Worm (Caenorhabditis elegans) whole organism, L4 larva: ENCODE data around the gene T08D10.5.

Source experiments
- D1046.2 ChIP-seq: fragments of 200-800 bp; sonication (Bioruptor generic); IDR thresholded peaks from 2 replicates; pipeline ENCODE4 v1.3.6; 2022; ENCODE audit warnings: missing genetic modification characterization, missing compliant biosample characterization
- F10B5.3 ChIP-seq: sonication (generic microtip); optimal IDR thresholded peaks from 2 replicates; lab custom pipeline; 2016; ENCODE audit warnings: mild to moderate bottlenecking, missing genetic modification characterization, missing compliant biosample characterization
- F26F4.8 ChIP-seq: fragments of 200-800 bp; sonication (Bioruptor generic); conservative IDR thresholded peaks from 2 replicates; pipeline ENCODE4 v1.3.6; 2022; ENCODE audit warnings: missing genetic modification characterization, missing compliant biosample characterization
- F44E2.7 ChIP-seq: fragments of 200-800 bp; sonication (Bioruptor generic); IDR thresholded peaks from 2 replicates; pipeline ENCODE4 v2.1.2; 2022; ENCODE audit warnings: missing genetic modification characterization, missing compliant biosample characterization
- Y105C5A.15 ChIP-seq: fragments of 200-800 bp; sonication (Bioruptor generic); IDR thresholded peaks from 2 replicates; pipeline ENCODE4 v1.3.6; 2022; ENCODE audit warnings: missing genetic modification characterization, missing compliant biosample characterization
- Y48G9A.11 ChIP-seq: fragments of 200-800 bp; sonication (Bioruptor generic); IDR thresholded peaks from 2 replicates; pipeline ENCODE4 v1.3.6; 2022; ENCODE audit warnings: missing genetic modification reagents, missing genetic modification characterization, missing compliant biosample characterization
- Y75B8A.6 ChIP-seq: fragments of 200-800 bp; sonication (Bioruptor generic); IDR thresholded peaks from 2 replicates; pipeline ENCODE4 v1.3.6; 2022; ENCODE audit warnings: missing genetic modification reagents, missing genetic modification characterization, missing compliant biosample characterization
- aha-1 ChIP-seq: fragments of 150-350 bp; peaks from one replicate; lab custom pipeline; 2014; ENCODE audit warnings: missing biosample characterization, missing genetic modification characterization
- aly-2 ChIP-seq: sonication (generic microtip); optimal IDR thresholded peaks from 2 replicates; lab custom pipeline; 2018; ENCODE audit warnings: missing biosample characterization, missing genetic modification characterization
- ceh-28 ChIP-seq: fragments of 150-350 bp; optimal IDR thresholded peaks from 2 replicates; lab custom pipeline; 2014; ENCODE audit warnings: missing biosample characterization, missing genetic modification reagents, missing genetic modification characterization
- ceh-32 ChIP-seq: sonication (generic microtip); optimal IDR thresholded peaks from 2 replicates; lab custom pipeline; 2016; ENCODE audit warnings: mild to moderate bottlenecking, missing genetic modification characterization, missing compliant biosample characterization; ENCODE audit not compliant: poor library complexity
- ceh-44 ChIP-seq: fragments of 200-800 bp; sonication (Bioruptor generic); IDR thresholded peaks from 2 replicates; pipeline ENCODE4 v1.3.6; 2022; ENCODE audit warnings: missing genetic modification reagents, missing genetic modification characterization, missing compliant biosample characterization
- ceh-62 ChIP-seq: sonication (generic microtip); optimal IDR thresholded peaks from 2 replicates; lab custom pipeline; 2017; ENCODE audit warnings: missing biosample characterization, missing genetic modification characterization
- ceh-82 ChIP-seq: sonication (generic microtip); optimal IDR thresholded peaks from 2 replicates; lab custom pipeline; 2017; ENCODE audit warnings: missing biosample characterization, missing genetic modification characterization
- daf-12 ChIP-seq: fragments of 150-350 bp; optimal IDR thresholded peaks from 2 replicates; lab custom pipeline; 2014; ENCODE audit warnings: missing biosample characterization, missing genetic modification reagents, missing genetic modification characterization
- daf-16 ChIP-seq, 3 experiments: sonication (generic microtip); optimal IDR thresholded peaks; 2 replicates each; lab custom pipeline; 2016 to 2017; ENCODE audit warnings: missing genetic modification characterization in 3 of 3, missing genetic modification reagents in 3 of 3, mild to moderate bottlenecking in 2 of 3, missing compliant biosample characterization in 2 of 3, missing biosample characterization in 1 of 3, moderate library complexity in 1 of 3
- daf-19 ChIP-seq: fragments of 200-800 bp; sonication (Bioruptor generic); conservative IDR thresholded peaks from 2 replicates; pipeline ENCODE4 v1.3.6; 2022; ENCODE audit warnings: missing genetic modification characterization, missing compliant biosample characterization
- dmd-8 ChIP-seq: fragments of 200-800 bp; sonication (Bioruptor generic); IDR thresholded peaks from 2 replicates; pipeline ENCODE4 v1.3.6; 2022; ENCODE audit warnings: missing genetic modification characterization, missing compliant biosample characterization
- duxl-1 ChIP-seq: sonication (generic microtip); optimal IDR thresholded peaks from 2 replicates; lab custom pipeline; 2016; ENCODE audit warnings: mild to moderate bottlenecking, missing genetic modification characterization, moderate library complexity, missing compliant biosample characterization; ENCODE audit not compliant: poor library complexity
- egl-43 ChIP-seq: fragments of 200-800 bp; sonication (Bioruptor generic); IDR thresholded peaks from 2 replicates; pipeline ENCODE4 v1.3.6; 2022; ENCODE audit warnings: missing genetic modification reagents, missing genetic modification characterization, missing compliant biosample characterization
- hif-1 ChIP-seq, 2 experiments: sonication (generic microtip); optimal IDR thresholded peaks; 2 replicates each; lab custom pipeline; 2016 to 2017; ENCODE audit warnings: missing compliant biosample characterization in 2 of 2, missing genetic modification characterization in 2 of 2, missing genetic modification reagents in 2 of 2, missing genotype in 2 of 2, mild to moderate bottlenecking in 1 of 2
- hlh-30 ChIP-seq: sonication (generic microtip); optimal IDR thresholded peaks from 2 replicates; lab custom pipeline; 2017; ENCODE audit warnings: antibody characterized with exemption, mild to moderate bottlenecking, missing genetic modification characterization, missing compliant biosample characterization; ENCODE audit not compliant: insufficient read depth
- lim-7 ChIP-seq: fragments of 200-800 bp; sonication (Bioruptor generic); IDR thresholded peaks from 2 replicates; pipeline ENCODE4 v1.3.6; 2022; ENCODE audit warnings: missing genetic modification characterization, missing compliant biosample characterization
- lin-1 ChIP-seq: fragments of 200-800 bp; sonication (Bioruptor generic); IDR thresholded peaks from 2 replicates; pipeline ENCODE4 v1.3.6; 2022; ENCODE audit warnings: missing genetic modification reagents, missing genetic modification characterization, missing compliant biosample characterization
- lin-15B ChIP-seq: fragments of 150-350 bp; sonication (generic microtip); optimal IDR thresholded peaks from 3 replicates; lab custom pipeline; 2014; ENCODE audit warnings: missing biosample characterization, missing genetic modification characterization
- lir-3 ChIP-seq: sonication (generic microtip); optimal IDR thresholded peaks from 2 replicates; lab custom pipeline; 2016; ENCODE audit warnings: mild to moderate bottlenecking, missing genetic modification characterization, missing compliant biosample characterization
- mep-1 ChIP-seq: fragments of 150-350 bp; sonication (generic microtip); optimal IDR thresholded peaks from 3 replicates; lab custom pipeline; 2014; ENCODE audit warnings: missing biosample characterization, missing genetic modification characterization
- nhr-11 ChIP-seq: fragments of 150-350 bp; optimal IDR thresholded peaks from 2 replicates; lab custom pipeline; 2014; ENCODE audit warnings: missing biosample characterization, missing genetic modification characterization
- nhr-41 ChIP-seq: fragments of 200-800 bp; sonication (Bioruptor generic); IDR thresholded peaks from 2 replicates; pipeline ENCODE4 v1.3.6; 2022; ENCODE audit warnings: missing genetic modification reagents, missing genetic modification characterization, missing compliant biosample characterization
- nhr-42 ChIP-seq: fragments of 200-800 bp; sonication (Bioruptor generic); IDR thresholded peaks from 2 replicates; pipeline ENCODE4 v1.3.6; 2022; ENCODE audit warnings: missing genetic modification characterization, missing compliant biosample characterization
- nhr-77 ChIP-seq: fragments of 150-350 bp; optimal IDR thresholded peaks from 2 replicates; lab custom pipeline; 2014; ENCODE audit warnings: missing biosample characterization, missing genetic modification characterization
- pha-4 ChIP-seq, 2 experiments: fragments of 150-350 bp in 1 of 2; fragments of 200-800 bp in 1 of 2; sonication (Bioruptor generic) in 1 of 2; IDR thresholded peaks in 1 of 2; optimal IDR thresholded peaks in 1 of 2; 2 replicates each; pipeline versions ENCODE4 v1.3.6 to Lab custom; 2014 to 2022; ENCODE audit warnings: missing genetic modification characterization in 2 of 2, missing genetic modification reagents in 2 of 2, missing biosample characterization in 1 of 2, missing compliant biosample characterization in 1 of 2
- php-3 ChIP-seq: fragments of 200-800 bp; sonication (Bioruptor generic); IDR thresholded peaks from 2 replicates; pipeline ENCODE4 v1.3.6; 2022; ENCODE audit warnings: missing genetic modification reagents, missing genetic modification characterization, missing compliant biosample characterization
- rbr-2 ChIP-seq: sonication (generic microtip); optimal IDR thresholded peaks from 2 replicates; lab custom pipeline; 2016; ENCODE audit warnings: missing genotype, missing genetic modification characterization, missing compliant biosample characterization
- skn-1 ChIP-seq: fragments of 150-350 bp; optimal IDR thresholded peaks from 2 replicates; lab custom pipeline; 2014; ENCODE audit warnings: missing biosample characterization, missing genetic modification characterization
- snpc-1.2 ChIP-seq: fragments of 200-800 bp; sonication (Bioruptor generic); IDR thresholded peaks from 2 replicates; pipeline ENCODE4 v1.3.6; 2022; ENCODE audit warnings: missing genetic modification reagents, missing genetic modification characterization, missing compliant biosample characterization
- tra-1 ChIP-seq: fragments of 200-800 bp; sonication (Bioruptor generic); IDR thresholded peaks from 2 replicates; pipeline ENCODE4 v1.3.6; 2022; ENCODE audit warnings: missing genetic modification reagents, missing genetic modification characterization, missing compliant biosample characterization
- unc-39 ChIP-seq: sonication (generic microtip); optimal IDR thresholded peaks from 2 replicates; lab custom pipeline; 2017; ENCODE audit warnings: missing biosample characterization, missing genetic modification characterization
- vab-7 ChIP-seq: fragments of 200-800 bp; sonication (Bioruptor generic); IDR thresholded peaks from 2 replicates; pipeline ENCODE4 v1.3.6; 2022; ENCODE audit warnings: missing genetic modification reagents, missing genetic modification characterization, missing compliant biosample characterization
- zip-11 ChIP-seq: fragments of 200-800 bp; sonication (Bioruptor generic); IDR thresholded peaks from 2 replicates; pipeline ENCODE4 v1.3.6; 2022; ENCODE audit warnings: missing genetic modification characterization, missing compliant biosample characterization
- zip-2 ChIP-seq: fragments of 150-350 bp; optimal IDR thresholded peaks from 2 replicates; lab custom pipeline; 2014; ENCODE audit warnings: missing biosample characterization, missing genetic modification characterization
- ztf-7 ChIP-seq: fragments of 150-350 bp; optimal IDR thresholded peaks from 2 replicates; lab custom pipeline; 2014; ENCODE audit warnings: missing biosample characterization, missing genetic modification characterization

The T08D10.5 gene

DNA sequence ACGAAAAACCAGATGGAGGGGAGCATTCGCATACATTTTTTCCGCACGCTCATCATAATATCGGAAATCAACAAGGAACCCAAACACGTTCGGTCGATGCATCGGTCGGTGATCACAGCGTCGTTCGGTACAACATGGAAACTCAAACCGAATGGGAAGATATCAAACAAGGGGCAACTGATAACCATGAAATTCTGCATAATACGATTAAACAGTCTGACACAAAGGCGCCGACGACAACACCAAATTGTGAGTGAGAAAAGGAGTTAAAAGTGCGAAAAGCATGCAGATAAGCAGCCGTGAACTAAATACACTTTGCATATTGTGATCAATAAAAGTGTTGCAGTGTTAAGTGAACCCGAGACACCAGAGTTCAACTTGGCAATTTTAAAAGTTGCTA, 32.1 kb upstream of the T08D10.5 start (continued):
- no peak for TF ChIP-seq ztf-7
- TF ChIP-seq lin-1 (GFP tag; lab: Robert Waterston, UW), result no peak

DNA sequence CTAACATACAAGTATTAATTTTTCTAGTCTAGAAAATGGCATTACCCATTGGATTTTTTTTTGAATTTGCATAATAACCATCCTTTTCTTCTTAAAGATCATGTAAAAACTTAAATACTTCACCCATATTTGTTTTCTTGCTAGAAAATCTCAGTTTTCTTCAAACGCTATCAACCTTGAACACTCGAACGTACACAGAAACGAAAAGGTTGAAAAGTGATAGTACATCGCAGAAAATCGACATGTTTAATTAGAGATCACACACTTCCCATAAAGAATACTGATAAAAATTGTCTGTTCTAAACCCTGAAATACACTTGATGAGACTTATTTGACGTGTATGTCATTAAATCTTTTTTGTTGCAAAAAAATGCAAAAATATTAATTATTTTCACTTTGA, 29.8 kb upstream of the T08D10.5 start, which contains the start of gene F55G7.4:
Gene F55G7.4, plus strand, starts transcription at position 301 of the 400 bp plus-strand sequence.
- no peak for TF ChIP-seq ztf-7
- TF ChIP-seq nhr-11, result no peak
- TF ChIP-seq hlh-30 (tag; lab: Kevin White, UChicago), result no peak

DNA sequence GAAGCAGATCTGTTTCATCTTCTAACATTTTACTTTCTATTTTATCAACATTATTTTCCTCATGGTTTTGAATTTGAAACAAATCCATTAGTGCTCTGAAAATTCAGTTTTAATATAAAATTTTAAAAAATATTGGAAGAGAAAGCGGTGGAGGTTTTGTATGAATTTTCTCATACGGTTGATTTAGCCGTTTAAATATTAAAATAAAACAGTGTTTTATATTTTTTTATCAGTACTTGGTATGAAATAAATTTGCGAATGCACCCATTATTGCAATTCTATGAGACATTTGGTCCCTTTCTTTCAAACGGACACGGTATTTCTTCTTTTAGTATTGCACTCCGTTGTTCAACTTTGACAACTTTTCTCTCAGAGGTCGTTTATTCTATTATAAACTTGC, 25.8 kb upstream of the T08D10.5 start, which contains the start of gene dot-1.4:
Gene dot-1.4, minus strand, starts transcription at position 101 of the 400 bp plus-strand sequence.
- TF ChIP-seq skn-1 (tag; lab: Kevin White, UChicago) (no peak), ceh-32 (no peak), nhr-42 (GFP tag; lab: Robert Waterston, UW) (no peak), nhr-77 (no peak), Y75B8A.6 (GFP tag; lab: Robert Waterston, UW) (no peak), ceh-44 (GFP tag; lab: Robert Waterston, UW) (no peak), hif-1 (tag; optimal IDR thresholded peaks at IDR 0.05; lab: Kevin White, UChicago) (no peak), ceh-62 (no peak), unc-39 (tag; lab: Kevin White, UChicago) (no peak), ceh-28 (no peak), Y105C5A.15 (no peak), ceh-82 (tag; lab: Kevin White, UChicago) (no peak), F44E2.7 (GFP tag; lab: Robert Waterston, UW) (no peak), Y48G9A.11 (GFP tag; lab: Robert Waterston, UW) (no peak)

ce11 chrX:11933547-11933946, 23.8 kb upstream of the T08D10.5 start:
- TF ChIP-seq ztf-7 (no peak), pha-4 (GFP tag; IDR thresholded peaks at IDR 0.05; lab: Robert Waterston, UW) (peak; percentile 67; the same call in 1 of the 2 replicates), pha-4 (tag; optimal IDR thresholded peaks at IDR 0.05; lab: Kevin White, UChicago) (no peak), aha-1 (tag; lab: Kevin White, UChicago) (peak; percentile 33), daf-16 (GFP tag; optimal IDR thresholded peaks at IDR 0.05; lab: Kevin White, UChicago) (peak in 1 of 2 experiments; percentile 41), daf-16 (tag; optimal IDR thresholded peaks at IDR 0.05; lab: Kevin White, UChicago) (peak; percentile 41), nhr-77 (no peak), F44E2.7 (GFP tag; lab: Robert Waterston, UW) (no peak), dmd-8 (peak; percentile 84), nhr-41 (0 out of 2 replicates have a peak, but pooled peaks have one; percentile 10), D1046.2 (GFP tag; lab: Robert Waterston, UW) (no peak), F26F4.8 (no peak), snpc-1.2 (GFP tag; lab: Robert Waterston, UW) (peak; percentile 93), daf-12 (tag; lab: Kevin White, UChicago) (no peak), lir-3 (tag; lab: Kevin White, UChicago) (peak; percentile 7), lin-15B (tag; lab: Kevin White, UChicago) (no peak), zip-11 (no peak), vab-7 (GFP tag; lab: Robert Waterston, UW) (peak; percentile 66; the same call in 1 of the 2 replicates), mep-1 (tag; lab: Kevin White, UChicago) (no peak), daf-19 (GFP tag; lab: Robert Waterston, UW) (0 out of 2 replicates have a peak, but pooled peaks have one; percentile 45), tra-1 (peak; percentile 65), aly-2 (tag; lab: Kevin White, UChicago) (no peak), duxl-1 (no peak), rbr-2 (tag; lab: Kevin White, UChicago) (no peak), F10B5.3 (tag; lab: Kevin White, UChicago) (no peak), zip-2 (tag; lab: Kevin White, UChicago) (no peak), ceh-62 (no peak), Y48G9A.11 (GFP tag; lab: Robert Waterston, UW) (peak; percentile 75), lim-7 (peak; percentile 82; the same call in 1 of the 2 replicates), egl-43 (no peak; the same call in 1 of the 2 replicates), ceh-44 (GFP tag; lab: Robert Waterston, UW) (0 out of 2 replicates have a peak, but pooled peaks have one; percentile 49), ceh-82 (tag; lab: Kevin White, UChicago) (no peak), php-3 (GFP tag; lab: Robert Waterston, UW) (no peak)
